Worm (Caenorhabditis elegans): ENCODE data around the gene C11E4.8.
A peak's percentile ranks its signal among the peaks of the same experiment; 100 is the strongest.

The C11E4.8 gene

DNA sequence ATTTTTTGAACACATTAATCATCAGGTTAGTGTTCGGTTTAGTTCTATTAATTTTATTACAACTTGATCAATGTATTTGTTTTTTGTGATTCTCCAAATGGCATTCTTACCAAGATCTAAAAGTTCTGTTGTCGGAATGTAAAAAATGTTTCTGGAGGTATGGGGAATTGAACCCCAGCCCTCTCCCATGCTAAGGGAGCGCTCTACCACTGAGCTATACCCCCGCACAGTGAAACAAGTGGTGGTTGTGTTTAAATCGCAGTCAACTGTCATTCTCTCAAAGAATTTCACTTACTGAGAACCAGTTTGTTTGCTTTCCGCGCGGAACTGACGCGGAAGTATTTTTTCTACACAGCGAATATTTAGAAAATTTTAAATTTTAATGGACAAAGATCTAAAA is 17.5 kb downstream of the C11E4.8 start (continued):
- TF ChIP-seq C16A3.4 (tag; optimal IDR thresholded peaks at IDR 0.05): no peak
- TF ChIP-seq nhr-84 (tag; optimal IDR thresholded peaks at IDR 0.05): no peak
- TF ChIP-seq hpl-2 (GFP tag; optimal IDR thresholded peaks at IDR 0.05): no peak
- TF ChIP-seq nhr-12 (tag; optimal IDR thresholded peaks at IDR 0.05): no peak
- TF ChIP-seq unc-30 (tag; optimal IDR thresholded peaks at IDR 0.05): no peak
- TF ChIP-seq lin-14 (GFP tag; optimal IDR thresholded peaks at IDR 0.05): peak; percentile 31
- peak; percentile 63 for TF ChIP-seq nhr-71 (tag; optimal IDR thresholded peaks at IDR 0.05)
- TF ChIP-seq isw-1 (GFP tag; IDR thresholded peaks at IDR 0.05): no peak
- no peak for TF ChIP-seq egl-27 (tag; optimal IDR thresholded peaks at IDR 0.05)
- no peak for TF ChIP-seq nhr-237 (tag; optimal IDR thresholded peaks at IDR 0.05)
- TF ChIP-seq efl-3 (GFP tag; optimal IDR thresholded peaks at IDR 0.05): no peak
- TF ChIP-seq nhr-20 (tag; optimal IDR thresholded peaks at IDR 0.05): no peak
- TF ChIP-seq elt-2 (tag; optimal IDR thresholded peaks at IDR 0.05): no peak
- no peak for TF ChIP-seq nhr-76 (tag; optimal IDR thresholded peaks at IDR 0.05)
- peak; percentile 19 for TF ChIP-seq ztf-4 (tag; optimal IDR thresholded peaks at IDR 0.05)
- no peak for TF ChIP-seq sox-4 (tag; optimal IDR thresholded peaks at IDR 0.05)
- no peak for TF ChIP-seq hlh-17 (GFP tag; optimal IDR thresholded peaks at IDR 0.05; ENCODE audit: borderline replicate concordance)
- no peak for TF ChIP-seq aha-1 (tag; optimal IDR thresholded peaks at IDR 0.05)
- TF ChIP-seq fkh-4 (tag; optimal IDR thresholded peaks at IDR 0.05; ENCODE audit: borderline replicate concordance): no peak
- no peak for TF ChIP-seq lir-3 (tag; optimal IDR thresholded peaks at IDR 0.05; ENCODE audit: poor library complexity)
- no peak for TF ChIP-seq hlh-4 (tag; optimal IDR thresholded peaks at IDR 0.05)
- peak; percentile 16 for TF ChIP-seq nhr-90 (tag; optimal IDR thresholded peaks at IDR 0.05; ENCODE audit: poor library complexity)
- TF ChIP-seq lin-35 (GFP tag; optimal IDR thresholded peaks at IDR 0.05): peak in 1 of 2 experiments; percentile 34
- no peak for TF ChIP-seq F16B12.6 (tag; optimal IDR thresholded peaks at IDR 0.05)
- no peak for TF ChIP-seq elt-3 (tag; optimal IDR thresholded peaks at IDR 0.05)
- TF ChIP-seq zip-4 (GFP tag; optimal IDR thresholded peaks at IDR 0.05): no peak
- TF ChIP-seq pag-3 (tag; optimal IDR thresholded peaks at IDR 0.05; ENCODE audit: borderline replicate concordance, insufficient read depth): no peak
- TF ChIP-seq efl-1 (optimal IDR thresholded peaks at IDR 0.05): no peak
- TF ChIP-seq efl-1 (GFP tag; optimal IDR thresholded peaks at IDR 0.05 in 1 of 2): peak in 1 of 2 experiments; percentile 80
- no peak for TF ChIP-seq mef-2 (tag; optimal IDR thresholded peaks at IDR 0.05)
- peak; percentile 57 for TF ChIP-seq nhr-47 (tag; optimal IDR thresholded peaks at IDR 0.05)
- no peak for TF ChIP-seq ceh-63 (GFP tag; optimal IDR thresholded peaks at IDR 0.05)
- TF ChIP-seq mdl-1 (tag; optimal IDR thresholded peaks at IDR 0.05): no peak
- no peak for TF ChIP-seq vab-15 (tag; optimal IDR thresholded peaks at IDR 0.05)
- TF ChIP-seq jun-1 (tag; optimal IDR thresholded peaks at IDR 0.05): no peak
- TF ChIP-seq ama-1 (optimal IDR thresholded peaks at IDR 0.05): no peak
- no peak for TF ChIP-seq unc-86 (tag; optimal IDR thresholded peaks at IDR 0.05)
- TF ChIP-seq nhr-19 (GFP tag; conservative IDR thresholded peaks at IDR 0.05): peak; percentile 48; the same call in 1 of the 2 replicates
- TF ChIP-seq fos-1 (tag; optimal IDR thresholded peaks at IDR 0.05): no peak
- peak; percentile 15 for TF ChIP-seq skn-1 (tag; optimal IDR thresholded peaks at IDR 0.05)
- no peak for TF ChIP-seq pax-3 (tag; optimal IDR thresholded peaks at IDR 0.05)
- no peak for TF ChIP-seq mab-9 (GFP tag; IDR thresholded peaks at IDR 0.05)
- TF ChIP-seq ceh-8 (GFP tag; optimal IDR thresholded peaks at IDR 0.05): no peak
- no peak for TF ChIP-seq C04F5.9 (tag; optimal IDR thresholded peaks at IDR 0.05)
- peak; percentile 61 for TF ChIP-seq rnt-1 (tag; optimal IDR thresholded peaks at IDR 0.05)
- TF ChIP-seq tbx-2 (tag; optimal IDR thresholded peaks at IDR 0.05): no peak
- peak; percentile 11 for TF ChIP-seq aly-2 (tag; optimal IDR thresholded peaks at IDR 0.05)
- no peak for TF ChIP-seq sup-37 (GFP tag; optimal IDR thresholded peaks at IDR 0.05)
- peak; percentile 38 for TF ChIP-seq snu-23 (GFP tag; optimal IDR thresholded peaks at IDR 0.05)
- TF ChIP-seq lin-39 (tag; optimal IDR thresholded peaks at IDR 0.05): no peak
- TF ChIP-seq nhr-85 (tag): peak; percentile 81
- no peak for TF ChIP-seq ceh-90 (tag; optimal IDR thresholded peaks at IDR 0.05)
- no peak for TF ChIP-seq fkh-10 (GFP tag; optimal IDR thresholded peaks at IDR 0.05)
- TF ChIP-seq lin-13 (GFP tag; optimal IDR thresholded peaks at IDR 0.05): peak; percentile 8
